Fruit fly (Drosophila melanogaster): Measurements from ENCODE around the gene Als2.
A peak's percentile ranks its signal among the peaks of the same experiment; 100 is the strongest.

Als2 gene

DNA sequence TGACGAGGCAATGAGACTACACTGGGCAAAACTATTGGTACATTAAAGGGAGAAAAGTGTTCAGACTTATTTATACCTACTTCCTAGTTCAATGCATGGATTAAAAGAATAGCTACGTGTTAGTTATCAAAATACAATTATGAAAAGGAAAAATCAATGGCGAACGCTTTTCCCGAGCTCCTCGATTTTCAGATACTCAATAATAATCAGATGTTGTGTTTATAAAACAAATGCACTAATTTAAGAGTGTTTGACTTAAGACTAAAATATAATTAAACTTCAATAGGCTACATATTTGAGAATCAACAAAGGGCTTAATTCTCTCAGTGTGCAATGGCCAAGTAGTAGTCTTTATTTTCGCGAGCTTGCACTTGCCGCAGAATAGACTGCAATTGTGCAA lies 36.4 kb upstream of the Als2 start (continued):
- TF ChIP-seq CG4318 (GFP tag; optimal IDR thresholded peaks at IDR 0.05) (peak; percentile 52), salr (GFP tag; optimal IDR thresholded peaks at IDR 0.05) (peak in 1 of 2 experiments; percentile 68), CG31627 (GFP tag; optimal IDR thresholded peaks at IDR 0.05) (peak; percentile 14), CG6792 (GFP tag; optimal IDR thresholded peaks at IDR 0.05) (peak; percentile 3), acj6 (GFP tag; optimal IDR thresholded peaks at IDR 0.05) (peak; percentile 38), CG10669 (GFP tag; optimal IDR thresholded peaks at IDR 0.05) (peak; percentile 9), Hr4 (GFP tag; optimal IDR thresholded peaks at IDR 0.05) (peak; percentile 70), topi (GFP tag; optimal IDR thresholded peaks at IDR 0.05) (peak; percentile 31), dsx (GFP tag; optimal IDR thresholded peaks at IDR 0.05; ENCODE audit: poor library complexity, severe bottlenecking) (no peak), CG3032 (tag; optimal IDR thresholded peaks at IDR 0.05) (peak; percentile 41), Eip78C (GFP tag) (peak; percentile 85), Gug (GFP tag; IDR thresholded peaks at IDR 0.05) (peak; percentile 13; the same call in 1 of the 2 replicates), CG6163 (GFP tag; IDR thresholded peaks at IDR 0.05) (peak; percentile 41; the same call in 1 of the 3 replicates), CG6808 (GFP tag; optimal IDR thresholded peaks at IDR 0.05) (peak; percentile 34), Lpt (GFP tag; optimal IDR thresholded peaks at IDR 0.05) (peak; percentile 50), Sox15 (GFP tag; optimal IDR thresholded peaks at IDR 0.05) (no peak), CG8119 (GFP tag; IDR thresholded peaks at IDR 0.05) (peak; percentile 46; the same call in 1 of the 3 replicates), CG15336 (GFP tag; IDR thresholded peaks at IDR 0.05) (peak; percentile 31; the same call in 1 of the 2 replicates), CG8319 (GFP tag; optimal IDR thresholded peaks at IDR 0.05) (no peak)

DNA sequence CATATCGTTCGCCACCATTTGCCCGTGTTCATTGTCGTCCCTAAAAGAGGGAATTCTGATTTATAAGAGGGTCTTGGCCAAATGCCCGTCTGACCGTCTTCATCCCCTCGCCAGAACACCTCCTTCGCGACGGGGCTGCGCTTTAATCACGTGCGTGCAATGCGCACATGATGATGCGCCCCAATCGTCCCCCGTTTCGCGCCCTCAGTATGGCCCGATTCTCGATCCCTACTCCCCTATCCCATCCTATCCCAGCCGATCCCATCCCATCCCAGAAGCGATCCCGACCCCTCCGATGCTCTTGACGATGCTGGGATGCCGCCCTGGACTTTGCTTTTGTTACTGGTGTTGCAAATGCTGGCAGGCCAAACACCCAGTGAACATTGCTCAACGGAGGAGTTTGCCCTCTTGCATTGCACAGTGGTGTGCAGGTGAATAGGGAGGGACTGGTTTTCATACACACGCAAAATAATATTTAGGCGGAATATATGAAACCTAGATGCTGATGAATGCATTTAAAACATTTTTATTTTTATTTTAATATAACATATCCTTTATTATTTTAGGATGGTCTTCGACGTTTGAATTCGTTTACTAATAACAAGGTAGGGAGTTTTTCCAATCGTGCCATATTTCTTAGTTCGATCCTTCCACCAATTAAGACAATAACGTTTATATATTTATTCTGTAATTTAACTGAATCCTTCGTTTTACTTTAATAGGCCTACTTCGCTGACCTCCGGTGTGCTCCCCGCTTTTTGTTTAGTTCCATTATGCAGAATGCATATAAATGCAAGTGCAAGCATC lies 30.4 kb upstream of the Als2 start:
- TF ChIP-seq Hr39 (GFP tag; optimal IDR thresholded peaks at IDR 0.05) (peak; percentile 63), CG11902 (GFP tag; optimal IDR thresholded peaks at IDR 0.05) (peak; percentile 63), esn (GFP tag; optimal IDR thresholded peaks at IDR 0.05) (peak; percentile 86), Eip78C (GFP tag) (peak; percentile 96), ss (GFP tag; optimal IDR thresholded peaks at IDR 0.05) (peak; percentile 78 to 90), OdsH (GFP tag; optimal IDR thresholded peaks at IDR 0.05) (peak; percentile 84), Lpt (GFP tag; optimal IDR thresholded peaks at IDR 0.05) (peak; percentile 63), Hr38 (GFP tag; optimal IDR thresholded peaks at IDR 0.05) (no peak), CG3919 (GFP tag; optimal IDR thresholded peaks at IDR 0.05) (peak; percentile 85), achi (GFP tag; optimal IDR thresholded peaks at IDR 0.05) (peak; percentile 85), CG6163 (GFP tag; IDR thresholded peaks at IDR 0.05) (peak; percentile 63; the same call in 2 of the 3 replicates), CG3032 (tag; optimal IDR thresholded peaks at IDR 0.05) (peak; percentile 88), fd85E (GFP tag; optimal IDR thresholded peaks at IDR 0.05) (peak; percentile 33), CG1621 (tag; optimal IDR thresholded peaks at IDR 0.05) (no peak), svp (GFP tag) (peak; percentile 90), net (GFP tag; optimal IDR thresholded peaks at IDR 0.05) (peak; percentile 84), dsx (GFP tag; optimal IDR thresholded peaks at IDR 0.05; ENCODE audit: poor library complexity, severe bottlenecking) (peak; percentile 81), cyc (GFP tag; optimal IDR thresholded peaks at IDR 0.05) (peak; percentile 75), vri (GFP tag; optimal IDR thresholded peaks at IDR 0.05) (peak; percentile 64), Hr4 (GFP tag; optimal IDR thresholded peaks at IDR 0.05) (peak; percentile 70), CG9139 (GFP tag; optimal IDR thresholded peaks at IDR 0.05) (peak; percentile 72), fkh (GFP tag; optimal IDR thresholded peaks at IDR 0.05) (no peak), CG11294 (GFP tag; IDR thresholded peaks at IDR 0.05) (peak; percentile 33; the same call in 1 of the 2 replicates), pdm3 (GFP tag; optimal IDR thresholded peaks at IDR 0.05) (peak; percentile 69), CG6792 (GFP tag; optimal IDR thresholded peaks at IDR 0.05) (peak; percentile 71), Met (GFP tag; optimal IDR thresholded peaks at IDR 0.05) (peak; percentile 82), CG6276 (GFP tag; optimal IDR thresholded peaks at IDR 0.05) (peak; percentile 68), Blimp-1 (GFP tag; optimal IDR thresholded peaks at IDR 0.05) (peak; percentile 67), CG7368 (GFP tag; optimal IDR thresholded peaks at IDR 0.05) (peak; percentile 58), Sox15 (GFP tag; optimal IDR thresholded peaks at IDR 0.05) (peak; percentile 69), topi (GFP tag; optimal IDR thresholded peaks at IDR 0.05) (peak; percentile 81), Eip93F (GFP tag; optimal IDR thresholded peaks at IDR 0.05) (peak; percentile 67), fd59A (GFP tag; optimal IDR thresholded peaks at IDR 0.05) (peak; percentile 89), Sox14 (GFP tag; optimal IDR thresholded peaks at IDR 0.05) (peak; percentile 73), CG8119 (GFP tag; IDR thresholded peaks at IDR 0.05) (peak; percentile 77), CG6808 (GFP tag; optimal IDR thresholded peaks at IDR 0.05) (peak; percentile 95), CG8632 (GFP tag; optimal IDR thresholded peaks at IDR 0.05) (peak; percentile 83), CG34406 (GFP tag; optimal IDR thresholded peaks at IDR 0.05) (peak; percentile 85)
